Worm (Caenorhabditis elegans): Measurements from ENCODE around the gene inx-2.

inx-2 gene

ce11 chrX:11262319-11263074 is 34.0 kb downstream of the inx-2 start, which contains the start of gene C03A3.2:
TSS of gene C03A3.2 (plus strand) at chrX:11262848.
- TF ChIP-seq med-1 (GFP tag; optimal IDR thresholded peaks at IDR 0.05; ENCODE audit: insufficient read depth) (no peak), cog-1 (tag; optimal IDR thresholded peaks at IDR 0.05) (peak; percentile 29), ztf-29 (GFP tag; IDR thresholded peaks at IDR 0.05) (no peak), ztf-23 (GFP tag; IDR thresholded peaks at IDR 0.05) (peak; percentile 70), klf-2 (GFP tag; conservative IDR thresholded peaks at IDR 0.05) (no peak), flt-1 (GFP tag; IDR thresholded peaks at IDR 0.05) (peak; percentile 70; the same call in 1 of the 2 replicates)

ce11 chrX:11257071-11257470 is 39.5 kb downstream of the inx-2 start, which contains the start of gene C03A3.1:
TSS of gene C03A3.1 (plus strand) at chrX:11257361.
- TF ChIP-seq cog-1 (tag; optimal IDR thresholded peaks at IDR 0.05) (no peak), ztf-23 (GFP tag; IDR thresholded peaks at IDR 0.05) (no peak), ztf-29 (GFP tag; IDR thresholded peaks at IDR 0.05) (no peak), ref-1 (GFP tag; conservative IDR thresholded peaks at IDR 0.05) (no peak), klf-2 (GFP tag; conservative IDR thresholded peaks at IDR 0.05) (no peak), flt-1 (GFP tag; IDR thresholded peaks at IDR 0.05) (no peak), tab-1 (GFP tag; IDR thresholded peaks at IDR 0.05) (no peak), T22C8.4 (GFP tag; IDR thresholded peaks at IDR 0.05) (no peak), med-1 (GFP tag; optimal IDR thresholded peaks at IDR 0.05; ENCODE audit: insufficient read depth) (no peak)

ce11 chrX:11252429-11252828 is 44.1 kb downstream of the inx-2 start:
- TF ChIP-seq ztf-29 (GFP tag; IDR thresholded peaks at IDR 0.05) (0 out of 2 replicates have a peak, but pooled peaks have one; percentile 45), klf-2 (GFP tag; conservative IDR thresholded peaks at IDR 0.05) (peak; percentile 44; the same call in 1 of the 2 replicates), ztf-23 (GFP tag; IDR thresholded peaks at IDR 0.05) (peak; percentile 80), tab-1 (GFP tag; IDR thresholded peaks at IDR 0.05) (peak; percentile 73; the same call in 1 of the 2 replicates), med-1 (GFP tag; optimal IDR thresholded peaks at IDR 0.05; ENCODE audit: insufficient read depth) (peak; percentile 23), ref-1 (GFP tag; conservative IDR thresholded peaks at IDR 0.05) (peak; percentile 70), flt-1 (GFP tag; IDR thresholded peaks at IDR 0.05) (peak; percentile 89), cog-1 (tag; optimal IDR thresholded peaks at IDR 0.05) (peak; percentile 45), T22C8.4 (GFP tag; IDR thresholded peaks at IDR 0.05) (peak; percentile 27; the same call in 1 of the 2 replicates)

ce11 chrX:11251928-11252327 is 44.6 kb downstream of the inx-2 start:
- TF ChIP-seq ztf-23 (GFP tag; IDR thresholded peaks at IDR 0.05) (no peak), cog-1 (tag; optimal IDR thresholded peaks at IDR 0.05) (no peak), flt-1 (GFP tag; IDR thresholded peaks at IDR 0.05) (no peak), tab-1 (GFP tag; IDR thresholded peaks at IDR 0.05) (no peak), T22C8.4 (GFP tag; IDR thresholded peaks at IDR 0.05) (no peak), ztf-29 (GFP tag; IDR thresholded peaks at IDR 0.05) (no peak), med-1 (GFP tag; optimal IDR thresholded peaks at IDR 0.05; ENCODE audit: insufficient read depth) (no peak), ref-1 (GFP tag; conservative IDR thresholded peaks at IDR 0.05) (no peak), klf-2 (GFP tag; conservative IDR thresholded peaks at IDR 0.05) (no peak)

- no peak for TF ChIP-seq flt-1 (GFP tag; IDR thresholded peaks at IDR 0.05)
- TF ChIP-seq ref-1 (GFP tag; conservative IDR thresholded peaks at IDR 0.05), result no peak
These were observed 45.5 kb downstream of the inx-2 start for ce11 chrX:11250983-11251382.

- no peak for TF ChIP-seq ref-1 (GFP tag; conservative IDR thresholded peaks at IDR 0.05)
- TF ChIP-seq tab-1 (GFP tag; IDR thresholded peaks at IDR 0.05), result no peak
- no peak for TF ChIP-seq flt-1 (GFP tag; IDR thresholded peaks at IDR 0.05)
- TF ChIP-seq ztf-23 (GFP tag; IDR thresholded peaks at IDR 0.05), result no peak
- no peak for TF ChIP-seq klf-2 (GFP tag; conservative IDR thresholded peaks at IDR 0.05)
- TF ChIP-seq med-1 (GFP tag; optimal IDR thresholded peaks at IDR 0.05; ENCODE audit: insufficient read depth), result no peak
- TF ChIP-seq cog-1 (tag; optimal IDR thresholded peaks at IDR 0.05), result no peak
- TF ChIP-seq ztf-29 (GFP tag; IDR thresholded peaks at IDR 0.05), result no peak
- no peak for TF ChIP-seq T22C8.4 (GFP tag; IDR thresholded peaks at IDR 0.05)
These were observed 47.1 kb downstream of the inx-2 start for ce11 chrX:11249392-11249791.

- TF ChIP-seq T22C8.4 (GFP tag; IDR thresholded peaks at IDR 0.05) (no peak), flt-1 (GFP tag; IDR thresholded peaks at IDR 0.05) (peak; percentile 37; the same call in 1 of the 2 replicates), cog-1 (tag; optimal IDR thresholded peaks at IDR 0.05) (peak; percentile 2)
These were observed 48.5 kb downstream of the inx-2 start for ce11 chrX:11248083-11248482.

ce11 chrX:11245056-11245455 is 51.5 kb downstream of the inx-2 start:
- TF ChIP-seq tab-1 (GFP tag; IDR thresholded peaks at IDR 0.05) (no peak), med-1 (GFP tag; optimal IDR thresholded peaks at IDR 0.05; ENCODE audit: insufficient read depth) (no peak), ztf-23 (GFP tag; IDR thresholded peaks at IDR 0.05) (0 out of 2 replicates have a peak, but pooled peaks have one; percentile 41), ref-1 (GFP tag; conservative IDR thresholded peaks at IDR 0.05) (no peak)

All from whole organism, midembryonic.